ENCODE assay signal across 5 fruit fly cellular contexts in genomic region chrX:13220418-13220817, dm6.
TF ChIP-seq lines count a peak whose summit lies in the region.

No protein-coding gene starts in this region.

- no peak for TF ChIP-seq CTCF in whole organism, embryonic (GFP tag; optimal IDR thresholded peaks at IDR 0.05; lab: Kevin White, UChicago)

TF ChIP-seq in whole organism, adult, 20 proteins besides CTCF, POLR2A, EP300 and RAD21:
- TF ChIP-seq Clk (GFP tag; optimal IDR thresholded peaks at IDR 0.05; lab: Kevin White, UChicago) (no peak), kay (GFP tag; lab: Kevin White, UChicago; ENCODE audit: borderline replicate concordance) (peak; percentile 61)

TF ChIP-seq in whole organism, embryonic, 481 proteins besides CTCF, POLR2A, EP300 and RAD21:
- TF ChIP-seq CG12071 (GFP tag; optimal IDR thresholded peaks at IDR 0.05; lab: Kevin White, UChicago), result no peak
- 0 out of 3 replicates have a peak, but pooled peaks have one; percentile 11 for TF ChIP-seq CG11695 (GFP tag; IDR thresholded peaks at IDR 0.05; lab: Robert Waterston, UW)
- TF ChIP-seq CG14014 (GFP tag; IDR thresholded peaks at IDR 0.05; lab: Robert Waterston, UW), result no peak
- peak; percentile 5 for TF ChIP-seq CG9437 (GFP tag; optimal IDR thresholded peaks at IDR 0.05; lab: Kevin White, UChicago)
- peak; percentile 12 for TF ChIP-seq phol (tag; optimal IDR thresholded peaks at IDR 0.05; lab: Kevin White, UChicago)
- no peak for TF ChIP-seq mam (GFP tag; optimal IDR thresholded peaks at IDR 0.05; lab: Kevin White, UChicago)
- TF ChIP-seq Ets65A (GFP tag; lab: Kevin White, UChicago), result no peak
- TF ChIP-seq MBD-R2 (GFP tag; IDR thresholded peaks at IDR 0.05; lab: Robert Waterston, UW), result no peak
- peak; percentile 14 for TF ChIP-seq stwl (tag; optimal IDR thresholded peaks at IDR 0.05; lab: Kevin White, UChicago)
- 0 out of 3 replicates have a peak, but pooled peaks have one; percentile 17 for TF ChIP-seq CG17361 (GFP tag; IDR thresholded peaks at IDR 0.05; lab: Robert Waterston, UW)
- TF ChIP-seq sens (GFP tag; lab: Kevin White, UChicago), result peak; percentile 12
TF ChIP-seq in whole organism, embryonic: peak in this region for 6.

TF ChIP-seq in whole organism, prepupa, 60 proteins besides CTCF, POLR2A, EP300 and RAD21:
- TF ChIP-seq esn (GFP tag; optimal IDR thresholded peaks at IDR 0.05; lab: Kevin White, UChicago) (peak; percentile 50), Eip78C (GFP tag; lab: Kevin White, UChicago) (peak; percentile 81), CG34406 (GFP tag; optimal IDR thresholded peaks at IDR 0.05; lab: Kevin White, UChicago) (peak; percentile 3), CG6792 (GFP tag; optimal IDR thresholded peaks at IDR 0.05; lab: Kevin White, UChicago) (no peak), pdm3 (GFP tag; optimal IDR thresholded peaks at IDR 0.05; lab: Kevin White, UChicago) (peak; percentile 8), CG3919 (GFP tag; optimal IDR thresholded peaks at IDR 0.05; lab: Kevin White, UChicago) (no peak), Blimp-1 (GFP tag; optimal IDR thresholded peaks at IDR 0.05; lab: Kevin White, UChicago) (no peak), CG1621 (tag; optimal IDR thresholded peaks at IDR 0.05; lab: Kevin White, UChicago) (no peak), lz (GFP tag; optimal IDR thresholded peaks at IDR 0.05; lab: Kevin White, UChicago) (peak; percentile 32), cyc (GFP tag; optimal IDR thresholded peaks at IDR 0.05; lab: Kevin White, UChicago) (no peak), fkh (GFP tag; optimal IDR thresholded peaks at IDR 0.05; lab: Kevin White, UChicago) (no peak), Eip75B (GFP tag; optimal IDR thresholded peaks at IDR 0.05; lab: Kevin White, UChicago) (no peak), fd85E (GFP tag; optimal IDR thresholded peaks at IDR 0.05; lab: Kevin White, UChicago) (no peak), OdsH (GFP tag; optimal IDR thresholded peaks at IDR 0.05; lab: Kevin White, UChicago) (no peak), CG7368 (GFP tag; optimal IDR thresholded peaks at IDR 0.05; lab: Kevin White, UChicago) (no peak), Hr39 (GFP tag; optimal IDR thresholded peaks at IDR 0.05; lab: Kevin White, UChicago) (peak; percentile 5), spab (GFP tag; optimal IDR thresholded peaks at IDR 0.05; lab: Kevin White, UChicago) (no peak), Smox (GFP tag; optimal IDR thresholded peaks at IDR 0.05; lab: Kevin White, UChicago) (peak; percentile 54), Met (GFP tag; optimal IDR thresholded peaks at IDR 0.05; lab: Kevin White, UChicago) (peak; percentile 44), Sox102F (GFP tag; optimal IDR thresholded peaks at IDR 0.05; lab: Kevin White, UChicago) (peak; percentile 17), CG32006 (GFP tag; optimal IDR thresholded peaks at IDR 0.05; lab: Kevin White, UChicago) (no peak), topi (GFP tag; optimal IDR thresholded peaks at IDR 0.05; lab: Kevin White, UChicago) (peak; percentile 52), Hr4 (GFP tag; optimal IDR thresholded peaks at IDR 0.05; lab: Kevin White, UChicago) (no peak), CG4318 (GFP tag; optimal IDR thresholded peaks at IDR 0.05; lab: Kevin White, UChicago) (no peak), svp (GFP tag; lab: Kevin White, UChicago) (no peak), dac (GFP tag; optimal IDR thresholded peaks at IDR 0.05; lab: Kevin White, UChicago) (no peak), Hr38 (GFP tag; optimal IDR thresholded peaks at IDR 0.05; lab: Kevin White, UChicago) (no peak), vri (GFP tag; optimal IDR thresholded peaks at IDR 0.05; lab: Kevin White, UChicago) (no peak)

TF ChIP-seq in whole organism, pupa, 21 proteins besides CTCF, POLR2A, EP300 and RAD21:
- TF ChIP-seq CG8159 (tag; optimal IDR thresholded peaks at IDR 0.05; lab: Kevin White, UChicago) (peak; percentile 54), CG17806 (tag; optimal IDR thresholded peaks at IDR 0.05; lab: Kevin White, UChicago) (no peak)

TF ChIP-seq in whole organism, wandering third instar larva, 38 proteins besides CTCF, POLR2A, EP300 and RAD21:
- TF ChIP-seq fru (GFP tag; optimal IDR thresholded peaks at IDR 0.05; lab: Kevin White, UChicago) (no peak), CG9705 (GFP tag; optimal IDR thresholded peaks at IDR 0.05; lab: Kevin White, UChicago) (no peak), foxo (GFP tag; optimal IDR thresholded peaks at IDR 0.05; lab: Kevin White, UChicago) (peak in 1 of 2 experiments; percentile 9), pan (optimal IDR thresholded peaks at IDR 0.05; lab: Kevin White, UChicago) (no peak), Sp1 (GFP tag; optimal IDR thresholded peaks at IDR 0.05; lab: Kevin White, UChicago) (peak; percentile 17), GATAd (GFP tag; optimal IDR thresholded peaks at IDR 0.05; lab: Kevin White, UChicago) (no peak), dl (GFP tag; optimal IDR thresholded peaks at IDR 0.05; lab: Kevin White, UChicago; ENCODE audit: insufficient read depth in 1 of 2, partially characterized antibody in 2 of 2) (no peak), tai (GFP tag; optimal IDR thresholded peaks at IDR 0.05; lab: Kevin White, UChicago) (no peak), dmrt93B (GFP tag; optimal IDR thresholded peaks at IDR 0.05; lab: Kevin White, UChicago) (no peak), HLH106 (tag; optimal IDR thresholded peaks at IDR 0.05; lab: Kevin White, UChicago) (peak; percentile 28)
